Fruit fly (Drosophila melanogaster): ENCODE results near the gene ppk8.

DNA sequence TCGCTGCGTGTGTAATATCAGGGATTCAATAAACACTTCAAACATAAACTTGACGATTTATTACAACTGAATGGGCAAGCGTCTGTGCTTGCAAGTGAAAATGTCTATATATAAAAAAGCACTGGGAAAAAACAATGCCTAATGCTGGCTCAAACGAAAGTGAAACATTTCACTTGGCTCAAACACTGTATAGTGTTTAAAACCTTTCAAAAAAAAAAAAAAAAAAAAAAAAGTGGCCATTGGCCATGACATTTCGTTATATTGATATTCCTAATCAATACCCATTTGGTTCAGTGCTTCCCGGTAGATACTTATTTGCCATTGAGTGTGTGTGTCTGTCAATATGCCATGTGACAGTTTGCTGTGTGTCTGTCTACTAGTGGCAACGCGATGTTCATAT lies 18.8 kb upstream of the ppk8 start:
- TF ChIP-seq CTCF (optimal IDR thresholded peaks at IDR 0.05) = no peak
- TF ChIP-seq CG8478 (optimal IDR thresholded peaks at IDR 0.05) = no peak

All from S2 (cell line).